Worm (Caenorhabditis elegans) whole organism, young adult: ENCODE measurements around the gene F25F2.1.

ENCODE experiments used
- B0035.1 ChIP-seq: sonication (generic microtip); optimal IDR thresholded peaks from 2 replicates; lab custom pipeline; 2016; ENCODE audit warnings: missing genetic modification characterization, mild to moderate bottlenecking, missing compliant biosample characterization, missing genotype, missing genetic modification reagents
- B0261.1 ChIP-seq: sonication (generic microtip); optimal IDR thresholded peaks from 2 replicates; lab custom pipeline; 2016; ENCODE audit warnings: mild to moderate bottlenecking, missing genetic modification characterization, moderate library complexity, missing compliant biosample characterization
- B0336.3 ChIP-seq: fragments of 200-800 bp; sonication (Bioruptor generic); IDR thresholded peaks from 2 replicates; pipeline ENCODE4 v1.3.6; 2022; ENCODE audit warnings: missing genetic modification characterization, missing compliant biosample characterization
- C17E4.6 ChIP-seq: fragments of 200-800 bp; sonication (Bioruptor generic); IDR thresholded peaks from 2 replicates; pipeline ENCODE4 v1.3.6; 2022; ENCODE audit warnings: missing genetic modification reagents, missing genetic modification characterization, missing compliant biosample characterization
- F22D6.2 ChIP-seq: sonication (generic microtip); optimal IDR thresholded peaks from 2 replicates; lab custom pipeline; 2016; ENCODE audit warnings: mild to moderate bottlenecking, missing genetic modification characterization, missing compliant biosample characterization
- F39B2.1 ChIP-seq: fragments of 200-800 bp; sonication (Bioruptor generic); IDR thresholded peaks from 2 replicates; pipeline ENCODE4 v1.3.6; 2022; ENCODE audit warnings: missing genetic modification reagents, missing genetic modification characterization, missing compliant biosample characterization
- F52B5.7 ChIP-seq: sonication (generic microtip); optimal IDR thresholded peaks from 2 replicates; lab custom pipeline; 2016; ENCODE audit warnings: mild to moderate bottlenecking, missing genetic modification characterization, missing compliant biosample characterization
- K12H6.12 ChIP-seq: fragments of 200-800 bp; sonication (Bioruptor generic); optimal IDR thresholded peaks from 2 replicates; lab custom pipeline; 2018; ENCODE audit warnings: mild to moderate bottlenecking, missing genetic modification characterization, missing compliant biosample characterization
- T26A5.8 ChIP-seq: sonication (generic microtip); optimal IDR thresholded peaks from 2 replicates; lab custom pipeline; 2016; ENCODE audit warnings: missing genetic modification characterization, missing compliant biosample characterization
- Y95B8A.8 ChIP-seq: fragments of 200-800 bp; sonication (Bioruptor generic); IDR thresholded peaks from 2 replicates; pipeline ENCODE4 v1.3.6; 2022; ENCODE audit warnings: missing genetic modification reagents, missing genetic modification characterization, missing compliant biosample characterization
- akir-1 ChIP-seq: fragments of 200-800 bp; sonication (Bioruptor generic); optimal IDR thresholded peaks from 2 replicates; lab custom pipeline; 2018; ENCODE audit warnings: mild to moderate bottlenecking, missing genetic modification characterization, moderate library complexity, missing compliant biosample characterization
- aptf-3 ChIP-seq: fragments of 200-800 bp; sonication (Bioruptor generic); IDR thresholded peaks from 2 replicates; pipeline ENCODE4 v1.3.6; 2022; ENCODE audit warnings: missing genetic modification characterization, missing compliant biosample characterization
- atf-7 ChIP-seq: sonication (generic microtip); optimal IDR thresholded peaks from 2 replicates; lab custom pipeline; 2017; ENCODE audit warnings: mild to moderate bottlenecking, missing genetic modification characterization, missing compliant biosample characterization
- bed-1 ChIP-seq: fragments of 200-800 bp; sonication (Bioruptor generic); IDR thresholded peaks from 2 replicates; pipeline ENCODE4 v1.3.6; 2022; ENCODE audit warnings: missing genetic modification reagents, missing genetic modification characterization, missing compliant biosample characterization
- bed-2 ChIP-seq: fragments of 200-800 bp; sonication (Bioruptor generic); IDR thresholded peaks from 2 replicates; pipeline ENCODE4 v1.3.6; 2022; ENCODE audit warnings: missing genetic modification reagents, missing genetic modification characterization, missing compliant biosample characterization
- ccch-3 ChIP-seq: fragments of 200-800 bp; sonication (Bioruptor generic); optimal IDR thresholded peaks from 2 replicates; lab custom pipeline; 2018; ENCODE audit warnings: mild to moderate bottlenecking, missing genetic modification characterization, missing compliant biosample characterization
- cebp-1 ChIP-seq, 2 experiments: fragments of 200-800 bp in 1 of 2; sonication (Bioruptor generic) in 1 of 2; sonication (generic microtip) in 1 of 2; IDR thresholded peaks in 1 of 2; optimal IDR thresholded peaks in 1 of 2; 2 replicates each; pipeline versions ENCODE4 v1.3.6 to Lab custom; 2017 to 2022; ENCODE audit warnings: missing compliant biosample characterization in 2 of 2, missing genetic modification characterization in 2 of 2, mild to moderate bottlenecking in 1 of 2, missing genetic modification reagents in 1 of 2, moderate library complexity in 1 of 2
- ceh-58 ChIP-seq: fragments of 200-800 bp; sonication (Bioruptor generic); IDR thresholded peaks from 2 replicates; pipeline ENCODE4 v1.3.6; 2022; ENCODE audit warnings: missing genetic modification characterization, missing compliant biosample characterization
- ceh-91 ChIP-seq: fragments of 200-800 bp; sonication (Bioruptor generic); IDR thresholded peaks from 2 replicates; pipeline ENCODE4 v1.3.6; 2022; ENCODE audit warnings: missing genetic modification reagents, missing genetic modification characterization, missing compliant biosample characterization
- efl-1 ChIP-seq: fragments of 150-350 bp; optimal IDR thresholded peaks from 2 replicates; lab custom pipeline; 2014; ENCODE audit warnings: missing biosample characterization, missing genetic modification reagents, missing genetic modification characterization
- ets-4 ChIP-seq: fragments of 200-800 bp; sonication (Bioruptor generic); optimal IDR thresholded peaks from 2 replicates; lab custom pipeline; 2018; ENCODE audit warnings: mild to moderate bottlenecking, missing genetic modification characterization, missing compliant biosample characterization
- fkh-3 ChIP-seq: sonication (generic microtip); optimal IDR thresholded peaks from 2 replicates; lab custom pipeline; 2016; ENCODE audit warnings: mild to moderate bottlenecking, missing genetic modification characterization, missing compliant biosample characterization
- him-1 ChIP-seq: sonication (generic microtip); optimal IDR thresholded peaks from 2 replicates; lab custom pipeline; 2016; ENCODE audit warnings: missing genotype, missing genetic modification reagents, missing genetic modification characterization, missing compliant biosample characterization
- hmg-20 ChIP-seq: fragments of 200-800 bp; sonication (Bioruptor generic); IDR thresholded peaks from 2 replicates; pipeline ENCODE4 v1.3.6; 2022; ENCODE audit warnings: missing genetic modification reagents, missing genetic modification characterization, missing compliant biosample characterization
- hrde-1 ChIP-seq: sonication (generic microtip); optimal IDR thresholded peaks from 2 replicates; lab custom pipeline; 2016; ENCODE audit warnings: missing genetic modification characterization, mild to moderate bottlenecking, missing compliant biosample characterization, moderate library complexity, missing genotype, missing genetic modification reagents, borderline replicate concordance
- let-526 ChIP-seq: fragments of 200-800 bp; sonication (Bioruptor generic); IDR thresholded peaks from 2 replicates; pipeline ENCODE4 v1.3.6; 2022; ENCODE audit warnings: missing genetic modification reagents, missing genetic modification characterization, missing compliant biosample characterization
- madf-6 ChIP-seq: fragments of 200-800 bp; sonication (Bioruptor generic); IDR thresholded peaks from 2 replicates; pipeline ENCODE4 v1.3.6; 2022; ENCODE audit warnings: missing genetic modification reagents, missing genetic modification characterization, missing compliant biosample characterization
- nhr-80 ChIP-seq: sonication (generic microtip); optimal IDR thresholded peaks from 2 replicates; lab custom pipeline; 2016; ENCODE audit warnings: missing genetic modification characterization, missing compliant biosample characterization
- pbrm-1 ChIP-seq: fragments of 200-800 bp; sonication (Bioruptor generic); IDR thresholded peaks from 2 replicates; pipeline ENCODE4 v1.3.6; 2022; ENCODE audit warnings: missing genetic modification reagents, missing genetic modification characterization, missing compliant biosample characterization
- rec-8 ChIP-seq, 2 experiments: sonication (generic microtip); optimal IDR thresholded peaks; 2 replicates each; lab custom pipeline; 2016; ENCODE audit warnings: mild to moderate bottlenecking in 2 of 2, missing genetic modification characterization in 2 of 2, missing genetic modification reagents in 2 of 2, missing genotype in 2 of 2, missing biosample characterization in 1 of 2, missing compliant biosample characterization in 1 of 2, moderate library complexity in 1 of 2
- sea-2 ChIP-seq: fragments of 200-800 bp; sonication (Bioruptor generic); IDR thresholded peaks from 2 replicates; pipeline ENCODE4 v1.3.6; 2022; ENCODE audit warnings: missing genetic modification characterization, missing compliant biosample characterization
- unc-130 ChIP-seq: sonication (generic microtip); optimal IDR thresholded peaks from 2 replicates; lab custom pipeline; 2016; ENCODE audit warnings: missing genetic modification reagents, missing genetic modification characterization, missing compliant biosample characterization
- ztf-22 ChIP-seq: fragments of 200-800 bp; sonication (Bioruptor generic); optimal IDR thresholded peaks from 2 replicates; lab custom pipeline; 2018; ENCODE audit warnings: mild to moderate bottlenecking, missing genetic modification characterization, moderate library complexity, missing compliant biosample characterization
- ztf-6 ChIP-seq: fragments of 200-800 bp; sonication (Bioruptor generic); IDR thresholded peaks from 2 replicates; pipeline ENCODE4 v1.3.6; 2022; ENCODE audit warnings: missing genetic modification reagents, missing genetic modification characterization, missing compliant biosample characterization

F25F2.1 gene

ce11 chrIII:4524071-4524470 lies 15.4 kb downstream of the F25F2.1 start (continued):
- TF ChIP-seq K12H6.12 (tag; lab: Kevin White, UChicago) (no peak), Y95B8A.8 (no peak), ztf-6 (GFP tag; lab: Robert Waterston, UW) (no peak)

DNA sequence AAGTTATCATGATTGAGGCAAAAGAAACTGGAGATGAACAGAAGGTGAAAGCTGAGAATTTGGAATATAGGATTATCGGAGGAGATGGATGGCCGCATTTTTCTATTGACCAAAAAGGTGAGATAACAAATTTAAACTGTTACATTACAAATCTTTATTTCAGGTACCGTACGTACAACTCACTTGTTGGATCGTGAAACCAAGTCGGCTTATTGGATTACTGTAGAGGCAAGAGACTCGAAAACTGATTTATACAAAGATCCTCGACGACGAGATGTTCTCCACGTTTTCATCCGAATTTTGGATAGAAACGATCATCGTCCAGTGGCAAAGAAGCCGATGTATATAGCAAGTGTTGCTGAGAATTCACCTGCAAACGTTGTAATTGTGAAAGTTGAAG lies 17.3 kb downstream of the F25F2.1 start:
- TF ChIP-seq him-1 (tag; lab: Kevin White, UChicago) (no peak), akir-1 (GFP tag; lab: Kevin White, UChicago) (no peak), hmg-20 (GFP tag; lab: Robert Waterston, UW) (no peak), unc-130 (GFP tag; lab: Kevin White, UChicago) (no peak), pbrm-1 (GFP tag; lab: Robert Waterston, UW) (no peak), aptf-3 (GFP tag; lab: Robert Waterston, UW) (no peak), rec-8 (tag; optimal IDR thresholded peaks at IDR 0.05; lab: Kevin White, UChicago) (no peak), efl-1 (GFP tag; lab: Kevin White, UChicago) (no peak), fkh-3 (tag; lab: Kevin White, UChicago) (no peak), B0035.1 (no peak), ccch-3 (no peak), F22D6.2 (tag; lab: Kevin White, UChicago) (no peak), bed-1 (no peak), madf-6 (GFP tag; lab: Robert Waterston, UW) (no peak), ceh-58 (GFP tag; lab: Robert Waterston, UW) (no peak), sea-2 (GFP tag; lab: Robert Waterston, UW) (no peak), T26A5.8 (tag; lab: Kevin White, UChicago) (no peak), F52B5.7 (tag; lab: Kevin White, UChicago) (no peak)

- TF ChIP-seq B0336.3 (GFP tag; lab: Robert Waterston, UW) (no peak), ceh-91 (GFP tag; lab: Robert Waterston, UW) (no peak), F39B2.1 (GFP tag; lab: Robert Waterston, UW) (no peak), rec-8 (tag; optimal IDR thresholded peaks at IDR 0.05; lab: Kevin White, UChicago) (no peak), F22D6.2 (tag; lab: Kevin White, UChicago) (no peak), hrde-1 (no peak), ztf-22 (GFP tag; lab: Kevin White, UChicago) (no peak), ets-4 (GFP tag; lab: Kevin White, UChicago) (no peak), madf-6 (GFP tag; lab: Robert Waterston, UW) (no peak), let-526 (GFP tag; lab: Robert Waterston, UW) (no peak), bed-2 (GFP tag; lab: Robert Waterston, UW) (no peak), bed-1 (no peak), C17E4.6 (GFP tag; lab: Robert Waterston, UW) (no peak), atf-7 (tag; lab: Kevin White, UChicago) (no peak)
Measured at ce11 chrIII:4530968-4531367, 22.3 kb downstream of the F25F2.1 start.

DNA sequence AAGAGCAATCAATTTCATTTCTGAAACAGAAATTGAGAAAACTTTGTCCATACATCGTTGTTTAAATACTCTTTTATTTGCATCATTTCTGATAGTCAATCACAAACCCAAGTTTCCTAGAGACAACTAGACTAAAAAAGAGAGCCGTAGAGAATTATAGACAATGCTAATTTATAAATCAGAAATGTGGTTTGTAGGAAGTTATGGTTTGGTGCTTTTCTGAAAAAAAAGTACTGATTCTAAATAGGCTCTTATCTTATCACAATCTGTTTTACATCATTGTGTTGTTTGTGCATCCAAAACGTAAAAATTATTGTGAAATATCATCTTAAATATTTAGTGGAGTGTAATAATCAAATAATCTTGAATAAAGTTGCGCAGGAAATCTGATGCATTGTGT lies 31.9 kb downstream of the F25F2.1 start, which contains the start of gene ugt-62:
Gene ugt-62, minus strand, starts transcription at position 20 of the 400 bp plus-strand sequence.
- TF ChIP-seq cebp-1 (GFP tag; IDR thresholded peaks at IDR 0.05; lab: Robert Waterston, UW) (peak; percentile 74), cebp-1 (tag; optimal IDR thresholded peaks at IDR 0.05; lab: Kevin White, UChicago) (no peak), B0261.1 (tag; lab: Kevin White, UChicago) (no peak), nhr-80 (tag; lab: Kevin White, UChicago) (peak; percentile 98)
- TF ChIP-seq, all 124 proteins: peak for 2
